Fruit fly (Drosophila melanogaster) whole organism: Measurements from ENCODE around the gene Fkbp59.

Source experiments
- CG8478 ChIP-seq: fragments of >200 bp; optimal IDR thresholded peaks from 2 replicates; lab custom pipeline; 2018; ENCODE audit warnings: inconsistent platforms
- Dll ChIP-seq: fragments of >200 bp; optimal IDR thresholded peaks from 2 replicates; lab custom pipeline; 2017
- psq ChIP-seq: fragments of >200 bp; optimal IDR thresholded peaks from 2 replicates; lab custom pipeline; 2017
- usp ChIP-seq: fragments of >200 bp; optimal IDR thresholded peaks from 2 replicates; lab custom pipeline; 2017; ENCODE audit warnings: missing biosample characterization, missing genetic modification characterization, mixed read lengths

dm6 chr2L:9930280-9930679 lies 42.5 kb downstream of the Fkbp59 start, which contains the start of gene CG42367:
- TF ChIP-seq usp (GFP tag; lab: Kevin White, UChicago) = no peak
- no peak for TF ChIP-seq CG8478 (lab: Kevin White, UChicago)
- no peak for TF ChIP-seq Dll (lab: Kevin White, UChicago)
- TF ChIP-seq psq (lab: Kevin White, UChicago) = no peak
